Worm (Caenorhabditis elegans) whole organism, L4/young adult: ENCODE results near the gene pafo-1.

Source experiments
- W03F9.2 ChIP-seq: fragments of 150-350 bp; optimal IDR thresholded peaks from 2 replicates; lab custom pipeline; 2014; ENCODE audit warnings: missing biosample characterization, missing genetic modification characterization
- dao-5 ChIP-seq: sonication (generic microtip); optimal IDR thresholded peaks from 2 replicates; lab custom pipeline; 2016; ENCODE audit warnings: missing genotype, missing genetic modification characterization, moderate library complexity, missing compliant biosample characterization
- him-1 ChIP-seq: sonication (generic microtip); optimal IDR thresholded peaks from 2 replicates; lab custom pipeline; 2016; ENCODE audit warnings: missing genotype, missing genetic modification reagents, missing genetic modification characterization, missing compliant biosample characterization

- TF ChIP-seq him-1 (tag; lab: Kevin White, UChicago) (no peak), dao-5 (tag; lab: Kevin White, UChicago) (no peak), W03F9.2 (tag; lab: Kevin White, UChicago) (no peak)
Measured at ce11 chrV:11472209-11472608, 49.3 kb upstream of the pafo-1 start, which contains the start of the genes nas-20 and nas-21.
